Fruit fly (Drosophila melanogaster): ENCODE data around the gene CG3610.

Gene CG3610

dm6 chr3R:14886011-14886534, 41.2 kb downstream of the CG3610 start, which contains the start of the genes Rrp6, CG33331 and CG33332 (continued):
- no peak for TF ChIP-seq Awh (GFP tag; IDR thresholded peaks at IDR 0.05)
- peak; percentile 63 for TF ChIP-seq CG10147 (GFP tag; optimal IDR thresholded peaks at IDR 0.05)
- no peak for TF ChIP-seq CG3726 (GFP tag; IDR thresholded peaks at IDR 0.05)
- peak; percentile 64 for TF ChIP-seq D19A (tag; optimal IDR thresholded peaks at IDR 0.05)
- TF ChIP-seq CG1792 (GFP tag; optimal IDR thresholded peaks at IDR 0.05): peak; percentile 41
- TF ChIP-seq p53 (GFP tag; optimal IDR thresholded peaks at IDR 0.05): peak; percentile 7
- 0 out of 2 replicates have a peak, but pooled peaks have one; percentile 18 for TF ChIP-seq sisA (GFP tag; IDR thresholded peaks at IDR 0.05)
- no peak for TF ChIP-seq gcm (GFP tag; optimal IDR thresholded peaks at IDR 0.05)
- peak; percentile 38 for TF ChIP-seq CG5245 (GFP tag; optimal IDR thresholded peaks at IDR 0.05)
- TF ChIP-seq NfI (GFP tag; optimal IDR thresholded peaks at IDR 0.05): peak; percentile 85
- TF ChIP-seq CG17612 (GFP tag; IDR thresholded peaks at IDR 0.05): no peak
- 0 out of 2 replicates have a peak, but pooled peaks have one; percentile 22 for TF ChIP-seq wor (GFP tag; IDR thresholded peaks at IDR 0.05)
- TF ChIP-seq CG15479 (GFP tag; optimal IDR thresholded peaks at IDR 0.05): no peak
- TF ChIP-seq CG13296 (GFP tag; optimal IDR thresholded peaks at IDR 0.05): peak; percentile 67
- peak; percentile 46 for TF ChIP-seq chn (GFP tag; optimal IDR thresholded peaks at IDR 0.05)
- TF ChIP-seq nerfin-1 (tag; optimal IDR thresholded peaks at IDR 0.05): peak; percentile 61
- no peak for TF ChIP-seq CG6654 (GFP tag; optimal IDR thresholded peaks at IDR 0.05)
- TF ChIP-seq insv (GFP tag; optimal IDR thresholded peaks at IDR 0.05): peak in 1 of 2 experiments; percentile 28
- peak; percentile 86 for TF ChIP-seq CG2120 (GFP tag; optimal IDR thresholded peaks at IDR 0.05)
- no peak for TF ChIP-seq wdn (GFP tag; IDR thresholded peaks at IDR 0.05)
- TF ChIP-seq CG7839 (tag; optimal IDR thresholded peaks at IDR 0.05): no peak
- TF ChIP-seq z (GFP tag; IDR thresholded peaks at IDR 0.05): no peak
- peak; percentile 69 for TF ChIP-seq Fer3 (tag; optimal IDR thresholded peaks at IDR 0.05)
- TF ChIP-seq CG8388 (GFP tag; optimal IDR thresholded peaks at IDR 0.05): peak; percentile 31
- no peak for TF ChIP-seq hkb (optimal IDR thresholded peaks at IDR 0.05)
- 0 out of 2 replicates have a peak, but pooled peaks have one; percentile 35 for TF ChIP-seq hkb (GFP tag; IDR thresholded peaks at IDR 0.05)
- TF ChIP-seq mld (GFP tag; IDR thresholded peaks at IDR 0.05; ENCODE audit: partially characterized antibody): no peak
- TF ChIP-seq br (optimal IDR thresholded peaks at IDR 0.05): no peak
- TF ChIP-seq CG1529 (GFP tag; optimal IDR thresholded peaks at IDR 0.05): no peak
- TF ChIP-seq Fer1 (GFP tag; optimal IDR thresholded peaks at IDR 0.05): peak; percentile 83
- no peak for TF ChIP-seq CG7963 (GFP tag; IDR thresholded peaks at IDR 0.05; ENCODE audit: partially characterized antibody)
- no peak for TF ChIP-seq fd64A (GFP tag; optimal IDR thresholded peaks at IDR 0.05)
- no peak for TF ChIP-seq CG2202 (tag; optimal IDR thresholded peaks at IDR 0.05)
- peak; percentile 40; the same call in 1 of the 2 replicates for TF ChIP-seq HLH3B (GFP tag; IDR thresholded peaks at IDR 0.05)
- no peak for TF ChIP-seq sd (tag; optimal IDR thresholded peaks at IDR 0.05)
- TF ChIP-seq lab (GFP tag; optimal IDR thresholded peaks at IDR 0.05): peak; percentile 83
- TF ChIP-seq Meics (GFP tag; optimal IDR thresholded peaks at IDR 0.05): peak; percentile 74
- TF ChIP-seq Dbx (GFP tag; IDR thresholded peaks at IDR 0.05): peak; percentile 68
- TF ChIP-seq CG13775 (GFP tag; optimal IDR thresholded peaks at IDR 0.05): peak; percentile 68
- peak; percentile 86 for TF ChIP-seq CG30403 (GFP tag; optimal IDR thresholded peaks at IDR 0.05)
- TF ChIP-seq CG17385 (GFP tag; optimal IDR thresholded peaks at IDR 0.05): peak; percentile 98
- TF ChIP-seq Oaz (GFP tag; IDR thresholded peaks at IDR 0.05): no peak
- no peak; the same call in 2 of the 3 replicates for TF ChIP-seq croc (GFP tag; conservative IDR thresholded peaks at IDR 0.05)
- no peak for TF ChIP-seq CG42726 (GFP tag; IDR thresholded peaks at IDR 0.05; ENCODE audit: partially characterized antibody)
- TF ChIP-seq CG7786 (GFP tag; optimal IDR thresholded peaks at IDR 0.05): peak; percentile 65
- no peak for TF ChIP-seq B-H1 (GFP tag; IDR thresholded peaks at IDR 0.05)
- peak; percentile 43; the same call in 1 of the 2 replicates for TF ChIP-seq CG14441 (GFP tag; IDR thresholded peaks at IDR 0.05)
- TF ChIP-seq CG17829 (tag; optimal IDR thresholded peaks at IDR 0.05): peak; percentile 85
- no peak for TF ChIP-seq CG8765 (GFP tag; IDR thresholded peaks at IDR 0.05)
- TF ChIP-seq E2f2 (GFP tag; IDR thresholded peaks at IDR 0.05): peak; percentile 69
- no peak for TF ChIP-seq ttk (GFP tag; IDR thresholded peaks at IDR 0.05)
